Worm (Caenorhabditis elegans) whole organism, L1 larva: ENCODE measurements around the gene grd-9.

Experiments
- C04F5.9 ChIP-seq: sonication (generic microtip); optimal IDR thresholded peaks from 2 replicates; lab custom pipeline; 2016; ENCODE audit warnings: missing genetic modification characterization, missing compliant biosample characterization
- C16A3.4 ChIP-seq: fragments of 150-350 bp; optimal IDR thresholded peaks from 2 replicates; lab custom pipeline; 2014; ENCODE audit warnings: missing biosample characterization, missing genetic modification characterization
- C34B4.2 ChIP-seq: sonication (generic microtip); optimal IDR thresholded peaks from 2 replicates; lab custom pipeline; 2017; ENCODE audit warnings: mild to moderate bottlenecking, missing genetic modification characterization, missing compliant biosample characterization
- F16B12.6 ChIP-seq: fragments of 150-350 bp; optimal IDR thresholded peaks from 2 replicates; lab custom pipeline; 2014; ENCODE audit warnings: missing biosample characterization, missing genetic modification characterization
- aha-1 ChIP-seq: fragments of 150-350 bp; optimal IDR thresholded peaks from 2 replicates; lab custom pipeline; 2014; ENCODE audit warnings: missing biosample characterization, missing genetic modification characterization
- alr-1 ChIP-seq: fragments of 200-800 bp; sonication (Bioruptor generic); optimal IDR thresholded peaks from 2 replicates; lab custom pipeline; 2018; ENCODE audit warnings: borderline replicate concordance, mild to moderate bottlenecking, missing genetic modification characterization, missing compliant biosample characterization
- aly-2 ChIP-seq: fragments of 150-350 bp; optimal IDR thresholded peaks from 2 replicates; lab custom pipeline; 2014; ENCODE audit warnings: missing biosample characterization, missing genetic modification characterization
- blmp-1 ChIP-seq: fragments of 150-350 bp; optimal IDR thresholded peaks from 2 replicates; lab custom pipeline; 2014; ENCODE audit warnings: missing biosample characterization, missing genetic modification characterization
- ceh-63 ChIP-seq: fragments of 200-800 bp; sonication (Bioruptor generic); optimal IDR thresholded peaks from 2 replicates; lab custom pipeline; 2018; ENCODE audit warnings: mild to moderate bottlenecking, missing genetic modification characterization, missing compliant biosample characterization
- ceh-8 ChIP-seq: fragments of 200-800 bp; sonication (Bioruptor generic); optimal IDR thresholded peaks from 2 replicates; lab custom pipeline; 2018; ENCODE audit warnings: mild to moderate bottlenecking, missing genetic modification characterization, moderate library complexity, missing compliant biosample characterization
- ceh-82 ChIP-seq, 3 experiments: fragments of 150-350 bp in 1 of 3; sonication (generic microtip) in 2 of 3; optimal IDR thresholded peaks; 2 replicates each; lab custom pipeline; 2014 to 2017; ENCODE audit warnings: missing biosample characterization in 3 of 3, missing genetic modification characterization in 3 of 3
- ces-1 ChIP-seq: fragments of 150-350 bp; optimal IDR thresholded peaks from 2 replicates; lab custom pipeline; 2014; ENCODE audit warnings: missing biosample characterization, missing genetic modification reagents, missing genetic modification characterization
- dpl-1 ChIP-seq, 3 experiments: fragments of 150-350 bp in 2 of 3; sonication (generic microtip) in 1 of 3; optimal IDR thresholded peaks; 2 replicates each; lab custom pipeline; 2014 to 2017; ENCODE audit warnings: missing biosample characterization in 3 of 3, missing genetic modification characterization in 3 of 3, missing genetic modification reagents in 3 of 3
- efl-1 ChIP-seq, 4 experiments: fragments of 150-350 bp; optimal IDR thresholded peaks in 3 of 4; peaks in 1 of 4; 1 replicate in 1 of 4; 2 replicates in 3 of 4; lab custom pipeline; 2014; ENCODE audit warnings: missing biosample characterization in 2 of 4, missing genetic modification characterization in 2 of 4, missing genetic modification reagents in 2 of 4
- efl-3 ChIP-seq: fragments of 200-800 bp; sonication (Bioruptor generic); optimal IDR thresholded peaks from 2 replicates; lab custom pipeline; 2018; ENCODE audit warnings: mild to moderate bottlenecking, missing genetic modification characterization, missing compliant biosample characterization
- egl-13 ChIP-seq: sonication (generic microtip); optimal IDR thresholded peaks from 2 replicates; lab custom pipeline; 2016; ENCODE audit warnings: missing genotype, missing genetic modification reagents, missing genetic modification characterization, missing compliant biosample characterization
- egl-27 ChIP-seq, 2 experiments: fragments of 150-350 bp in 1 of 2; sonication (generic microtip); optimal IDR thresholded peaks; 3 replicates each; lab custom pipeline; 2017 to 2018; ENCODE audit warnings: missing biosample characterization in 2 of 2, missing genetic modification characterization in 2 of 2, missing genetic modification reagents in 2 of 2
- elt-3 ChIP-seq, 6 experiments: fragments of 150-350 bp in 1 of 6; sonication (generic microtip); optimal IDR thresholded peaks; 2 replicates each; lab custom pipeline; 2017 to 2018; ENCODE audit warnings: missing biosample characterization in 6 of 6, missing genetic modification characterization in 6 of 6, inconsistent platforms in 1 of 6
- ets-5 ChIP-seq: fragments of 200-800 bp; sonication (Bioruptor generic); IDR thresholded peaks from 2 replicates; pipeline ENCODE4 v1.3.6; 2022; ENCODE audit warnings: missing genetic modification characterization, missing compliant biosample characterization
- fkh-4 ChIP-seq: sonication (generic microtip); optimal IDR thresholded peaks from 2 replicates; lab custom pipeline; 2016; ENCODE audit warnings: missing compliant biosample characterization, missing genetic modification characterization, borderline replicate concordance
- fkh-8 ChIP-seq: sonication (generic microtip); optimal IDR thresholded peaks from 2 replicates; lab custom pipeline; 2016; ENCODE audit warnings: mild to moderate bottlenecking, missing genetic modification characterization, missing compliant biosample characterization
- grh-1 ChIP-seq: fragments of 200-800 bp; sonication (Bioruptor generic); IDR thresholded peaks from 2 replicates; pipeline ENCODE4 v1.3.6; 2022; ENCODE audit warnings: missing genetic modification reagents, missing genetic modification characterization, missing compliant biosample characterization
- hlh-17 ChIP-seq: fragments of 200-800 bp; sonication (Bioruptor generic); optimal IDR thresholded peaks from 2 replicates; lab custom pipeline; 2018; ENCODE audit warnings: missing genetic modification characterization, mild to moderate bottlenecking, missing compliant biosample characterization, moderate library complexity, borderline replicate concordance
- irx-1 ChIP-seq: sonication (generic microtip); optimal IDR thresholded peaks from 2 replicates; lab custom pipeline; 2016; ENCODE audit warnings: missing genetic modification characterization, missing compliant biosample characterization
- jun-1 ChIP-seq: fragments of 150-350 bp; optimal IDR thresholded peaks from 2 replicates; lab custom pipeline; 2014; ENCODE audit warnings: missing biosample characterization, missing genetic modification reagents, missing genetic modification characterization
- lin-15B ChIP-seq: fragments of 150-350 bp; sonication (generic microtip); optimal IDR thresholded peaks from 3 replicates; lab custom pipeline; 2014; ENCODE audit warnings: missing biosample characterization, missing genetic modification characterization
- lir-3 ChIP-seq: sonication (generic microtip); optimal IDR thresholded peaks from 2 replicates; lab custom pipeline; 2016; ENCODE audit warnings: mild to moderate bottlenecking, missing genetic modification characterization, moderate library complexity, missing compliant biosample characterization; ENCODE audit not compliant: poor library complexity
- mab-9 ChIP-seq: fragments of 200-800 bp; sonication (Bioruptor generic); IDR thresholded peaks from 2 replicates; pipeline ENCODE4 v1.3.6; 2022; ENCODE audit warnings: missing genetic modification reagents, missing genetic modification characterization, missing compliant biosample characterization
- mep-1 ChIP-seq: fragments of 150-350 bp; optimal IDR thresholded peaks from 2 replicates; lab custom pipeline; 2014; ENCODE audit warnings: missing biosample characterization, missing genetic modification characterization
- nhr-12 ChIP-seq: sonication (generic microtip); optimal IDR thresholded peaks from 2 replicates; lab custom pipeline; 2017; ENCODE audit warnings: missing biosample characterization, missing genetic modification characterization
- nhr-20 ChIP-seq: sonication (generic microtip); optimal IDR thresholded peaks from 2 replicates; lab custom pipeline; 2016; ENCODE audit warnings: mild to moderate bottlenecking, missing genetic modification characterization, missing compliant biosample characterization
- nhr-237 ChIP-seq: fragments of 150-350 bp; optimal IDR thresholded peaks from 2 replicates; lab custom pipeline; 2014; ENCODE audit warnings: missing biosample characterization, missing genetic modification characterization
- nhr-47 ChIP-seq: sonication (generic microtip); optimal IDR thresholded peaks from 2 replicates; lab custom pipeline; 2016; ENCODE audit warnings: mild to moderate bottlenecking, missing genetic modification characterization, moderate library complexity, missing compliant biosample characterization
- nhr-71 ChIP-seq: sonication (generic microtip); optimal IDR thresholded peaks from 2 replicates; lab custom pipeline; 2016; ENCODE audit warnings: mild to moderate bottlenecking, missing genetic modification characterization, moderate library complexity, missing compliant biosample characterization
- nhr-84 ChIP-seq: sonication (generic microtip); optimal IDR thresholded peaks from 2 replicates; lab custom pipeline; 2017; ENCODE audit warnings: missing biosample characterization, missing genetic modification characterization
- pag-3 ChIP-seq: sonication (generic microtip); optimal IDR thresholded peaks from 2 replicates; lab custom pipeline; 2017; ENCODE audit warnings: missing genetic modification characterization, mild to moderate bottlenecking, missing compliant biosample characterization, antibody characterized with exemption, borderline replicate concordance; ENCODE audit not compliant: insufficient read depth
- skn-1 ChIP-seq: fragments of 150-350 bp; optimal IDR thresholded peaks from 2 replicates; lab custom pipeline; 2014; ENCODE audit warnings: missing biosample characterization, missing genetic modification characterization
- sox-4 ChIP-seq: sonication (generic microtip); optimal IDR thresholded peaks from 2 replicates; lab custom pipeline; 2016; ENCODE audit warnings: missing genetic modification characterization, missing compliant biosample characterization
- sptf-1 ChIP-seq: fragments of 150-350 bp; optimal IDR thresholded peaks from 2 replicates; lab custom pipeline; 2014; ENCODE audit warnings: missing biosample characterization, missing genetic modification characterization
- sup-37 ChIP-seq: fragments of 200-800 bp; sonication (Bioruptor generic); optimal IDR thresholded peaks from 2 replicates; lab custom pipeline; 2018; ENCODE audit warnings: mild to moderate bottlenecking, missing genetic modification characterization, missing compliant biosample characterization
- swsn-7 ChIP-seq: sonication (generic microtip); optimal IDR thresholded peaks from 2 replicates; lab custom pipeline; 2016; ENCODE audit warnings: missing genetic modification characterization, missing compliant biosample characterization
- tbx-2 ChIP-seq: sonication (generic microtip); optimal IDR thresholded peaks from 2 replicates; lab custom pipeline; 2016; ENCODE audit warnings: missing genetic modification characterization, missing compliant biosample characterization
- tlp-1 ChIP-seq: fragments of 150-350 bp; optimal IDR thresholded peaks from 2 replicates; lab custom pipeline; 2014; ENCODE audit warnings: missing biosample characterization, missing genetic modification characterization
- unc-30 ChIP-seq: sonication (generic microtip); optimal IDR thresholded peaks from 2 replicates; lab custom pipeline; 2017; ENCODE audit warnings: missing biosample characterization, missing genetic modification characterization
- unc-86 ChIP-seq: sonication (generic microtip); optimal IDR thresholded peaks from 2 replicates; lab custom pipeline; 2016; ENCODE audit warnings: missing genetic modification characterization, missing compliant biosample characterization
- xbp-1 ChIP-seq: sonication (generic microtip); optimal IDR thresholded peaks from 2 replicates; lab custom pipeline; 2016; ENCODE audit warnings: missing genetic modification characterization, missing compliant biosample characterization
- zag-1 ChIP-seq: fragments of 150-350 bp; optimal IDR thresholded peaks from 2 replicates; lab custom pipeline; 2014; ENCODE audit warnings: missing biosample characterization, missing genetic modification characterization
- ztf-11 ChIP-seq, 2 experiments: sonication (generic microtip); optimal IDR thresholded peaks; 2 replicates each; lab custom pipeline; 2016 to 2017; ENCODE audit warnings: missing genetic modification characterization in 2 of 2, missing biosample characterization in 1 of 2, missing compliant biosample characterization in 1 of 2
- ztf-4 ChIP-seq: fragments of 150-350 bp; optimal IDR thresholded peaks from 2 replicates; lab custom pipeline; 2014; ENCODE audit warnings: missing biosample characterization, missing genetic modification characterization

Gene grd-9

ce11 chrV:5895021-5895420 lies at the start of gene grd-9:
Gene grd-9 (plus strand): TSS chrV:5895321.
- TF ChIP-seq dpl-1 (GFP tag; optimal IDR thresholded peaks at IDR 0.05; lab: Kevin White, UChicago) (no peak), C16A3.4 (tag; lab: Kevin White, UChicago) (no peak), pag-3 (tag; lab: Kevin White, UChicago) (no peak), efl-3 (GFP tag; lab: Kevin White, UChicago) (no peak), irx-1 (tag; lab: Kevin White, UChicago) (no peak), tlp-1 (no peak)
- TF ChIP-seq, all 84 proteins: peak for 0

ce11 chrV:5845669-5846189 lies 49.4 kb upstream of the grd-9 start, which contains the start of gene F26F12.3:
Gene F26F12.3 (minus strand): TSS chrV:5845719.
- TF ChIP-seq sptf-1: no peak
- no peak for TF ChIP-seq zag-1 (tag; lab: Kevin White, UChicago)
- peak; percentile 6 for TF ChIP-seq nhr-237 (tag; lab: Kevin White, UChicago)
- TF ChIP-seq tbx-2 (tag; lab: Kevin White, UChicago): peak; percentile 79
- TF ChIP-seq ztf-11 (tag; optimal IDR thresholded peaks at IDR 0.05; lab: Kevin White, UChicago): no peak
- no peak for TF ChIP-seq ztf-4 (tag; lab: Kevin White, UChicago)
- no peak for TF ChIP-seq nhr-12 (tag; lab: Kevin White, UChicago)
- peak; percentile 79 for TF ChIP-seq nhr-20 (tag; lab: Kevin White, UChicago)
- TF ChIP-seq hlh-17 (GFP tag; lab: Kevin White, UChicago): no peak
- TF ChIP-seq xbp-1: peak; percentile 46
- no peak for TF ChIP-seq C34B4.2 (tag; lab: Kevin White, UChicago)
- TF ChIP-seq ets-5 (GFP tag; lab: Robert Waterston, UW): no peak
- no peak for TF ChIP-seq pag-3 (tag; lab: Kevin White, UChicago)
- peak; percentile 0 to 30 (median 27) for TF ChIP-seq ceh-82 (tag; optimal IDR thresholded peaks at IDR 0.05; lab: Kevin White, UChicago)
- TF ChIP-seq nhr-47: peak; percentile 68
- TF ChIP-seq jun-1 (tag; lab: Kevin White, UChicago): peak; percentile 59
- TF ChIP-seq sox-4 (tag; lab: Kevin White, UChicago): peak; percentile 15
- TF ChIP-seq skn-1 (tag; lab: Kevin White, UChicago): peak; percentile 41
- no peak for TF ChIP-seq efl-3 (GFP tag; lab: Kevin White, UChicago)
- TF ChIP-seq unc-30: no peak
- peak; percentile 32 for TF ChIP-seq unc-86 (tag; lab: Kevin White, UChicago)
- TF ChIP-seq lin-15B (tag; lab: Kevin White, UChicago): no peak
- TF ChIP-seq swsn-7: peak; percentile 71
- TF ChIP-seq egl-27 (tag; optimal IDR thresholded peaks at IDR 0.05; lab: Kevin White, UChicago): no peak
- TF ChIP-seq aha-1 (tag; lab: Kevin White, UChicago): no peak
- TF ChIP-seq grh-1 (GFP tag; lab: Robert Waterston, UW): no peak
- TF ChIP-seq fkh-8 (tag; lab: Kevin White, UChicago): peak; percentile 76
- TF ChIP-seq ceh-63 (GFP tag; lab: Kevin White, UChicago): no peak
- TF ChIP-seq mab-9 (GFP tag; lab: Robert Waterston, UW): no peak
- no peak for TF ChIP-seq fkh-4
- peak; percentile 66 for TF ChIP-seq blmp-1 (tag; lab: Kevin White, UChicago)
- TF ChIP-seq elt-3 (tag; optimal IDR thresholded peaks at IDR 0.05; lab: Kevin White, UChicago): no peak
- TF ChIP-seq alr-1 (tag; lab: Kevin White, UChicago): no peak
- TF ChIP-seq lir-3: peak; percentile 44
- no peak for TF ChIP-seq aly-2 (tag; lab: Kevin White, UChicago)
- peak; percentile 43 for TF ChIP-seq C16A3.4 (tag; lab: Kevin White, UChicago)
- no peak for TF ChIP-seq ces-1
- no peak for TF ChIP-seq nhr-84 (tag; lab: Kevin White, UChicago)
- TF ChIP-seq egl-13: peak; percentile 69
- peak; percentile 1 for TF ChIP-seq C04F5.9 (tag; lab: Kevin White, UChicago)
- no peak for TF ChIP-seq mep-1
- TF ChIP-seq nhr-71: peak; percentile 88
- no peak for TF ChIP-seq sup-37 (GFP tag; lab: Kevin White, UChicago)
- TF ChIP-seq ceh-8 (GFP tag; lab: Kevin White, UChicago): no peak
- TF ChIP-seq F16B12.6 (tag; lab: Kevin White, UChicago): peak; percentile 5
- TF ChIP-seq efl-1 (optimal IDR thresholded peaks at IDR 0.05; lab: Kevin White, UChicago): peak; percentile 24 to 42
- peak; percentile 23 to 93 for TF ChIP-seq efl-1 (GFP tag; optimal IDR thresholded peaks at IDR 0.05 in 1 of 2; lab: Kevin White, UChicago)
